Worm (Caenorhabditis elegans) whole organism, young adult: ENCODE results near the gene snf-12.

Source experiments
- F10E7.11 ChIP-seq: sonication (generic microtip); optimal IDR thresholded peaks from 2 replicates; lab custom pipeline; 2017; ENCODE audit warnings: mild to moderate bottlenecking, missing genetic modification characterization, moderate library complexity, missing compliant biosample characterization
- F49E8.2 ChIP-seq: sonication (generic microtip); optimal IDR thresholded peaks from 3 replicates; lab custom pipeline; 2017; ENCODE audit warnings: missing genetic modification characterization, mild to moderate bottlenecking, missing compliant biosample characterization, antibody characterized with exemption, moderate library complexity; ENCODE audit not compliant: insufficient read depth
- K12H6.12 ChIP-seq: fragments of 200-800 bp; sonication (Bioruptor generic); optimal IDR thresholded peaks from 2 replicates; lab custom pipeline; 2018; ENCODE audit warnings: mild to moderate bottlenecking, missing genetic modification characterization, missing compliant biosample characterization
- T07F8.4 ChIP-seq: sonication (generic microtip); optimal IDR thresholded peaks from 2 replicates; lab custom pipeline; 2016; ENCODE audit warnings: mild to moderate bottlenecking, missing genetic modification characterization, moderate library complexity, missing compliant biosample characterization
- T26A5.8 ChIP-seq: sonication (generic microtip); optimal IDR thresholded peaks from 2 replicates; lab custom pipeline; 2016; ENCODE audit warnings: missing genetic modification characterization, missing compliant biosample characterization
- ZK185.1 ChIP-seq: sonication (generic microtip); optimal IDR thresholded peaks from 2 replicates; lab custom pipeline; 2016; ENCODE audit warnings: mild to moderate bottlenecking, missing genetic modification characterization, missing compliant biosample characterization; ENCODE audit not compliant: poor library complexity, severe bottlenecking
- nhr-90 ChIP-seq: sonication (generic microtip); optimal IDR thresholded peaks from 2 replicates; lab custom pipeline; 2016; ENCODE audit warnings: missing genotype, mild to moderate bottlenecking, missing genetic modification characterization, missing compliant biosample characterization
- pha-4 ChIP-seq: fragments of 150-350 bp; sonication (generic microtip); optimal IDR thresholded peaks from 2 replicates; lab custom pipeline; 2014; ENCODE audit warnings: missing biosample characterization, missing genetic modification reagents, missing genetic modification characterization
- zim-3 ChIP-seq: sonication (generic microtip); optimal IDR thresholded peaks from 2 replicates; lab custom pipeline; 2017; ENCODE audit warnings: mild to moderate bottlenecking, missing genetic modification characterization, moderate library complexity, missing compliant biosample characterization
- ztf-6 ChIP-seq: fragments of 200-800 bp; sonication (Bioruptor generic); IDR thresholded peaks from 2 replicates; pipeline ENCODE4 v1.3.6; 2022; ENCODE audit warnings: missing genetic modification reagents, missing genetic modification characterization, missing compliant biosample characterization

DNA sequence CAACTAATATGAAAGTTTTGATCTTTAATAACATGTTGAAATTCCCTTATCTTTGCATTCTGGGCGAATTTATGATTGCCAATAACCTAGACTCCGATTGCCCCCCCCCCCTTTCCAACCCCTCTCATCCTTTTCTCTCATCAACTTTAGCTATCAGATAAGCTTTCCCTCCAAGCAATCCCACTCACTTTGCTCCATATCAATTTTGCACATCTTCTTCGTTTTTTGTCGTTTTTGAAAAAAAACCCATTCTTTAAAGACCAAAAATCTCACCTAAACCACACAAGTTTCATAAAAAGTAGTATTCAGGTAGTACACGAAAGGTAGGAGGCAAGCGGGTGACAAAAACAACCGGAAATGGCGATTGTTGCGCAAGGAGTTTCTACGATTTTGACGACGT lies 41.4 kb upstream of the snf-12 start, which contains the start of gene twk-18:
- no peak for TF ChIP-seq ztf-6 (GFP tag; lab: Robert Waterston, UW)
- TF ChIP-seq T26A5.8 (tag; lab: Kevin White, UChicago) = no peak
- TF ChIP-seq ZK185.1 (tag; lab: Kevin White, UChicago) = no peak
- TF ChIP-seq nhr-90 (tag; lab: Kevin White, UChicago) = no peak
- TF ChIP-seq T07F8.4 (tag; lab: Kevin White, UChicago) = no peak
- no peak for TF ChIP-seq zim-3 (tag; lab: Kevin White, UChicago)
- no peak for TF ChIP-seq K12H6.12
- no peak for TF ChIP-seq pha-4 (tag; lab: Kevin White, UChicago)
- no peak for TF ChIP-seq F49E8.2 (tag; lab: Kevin White, UChicago)
- no peak for TF ChIP-seq F10E7.11
